Worm (Caenorhabditis elegans) whole organism, late embryonic: ENCODE results near the gene str-252.

Source experiments
- ama-1 ChIP-seq: fragments of 150-350 bp; optimal IDR thresholded peaks from 2 replicates; lab custom pipeline; 2014
- ceh-30 ChIP-seq: fragments of 150-350 bp; optimal IDR thresholded peaks from 2 replicates; lab custom pipeline; 2014; ENCODE audit warnings: missing biosample characterization, missing genetic modification characterization
- gmeb-2 ChIP-seq: sonication (generic microtip); optimal IDR thresholded peaks from 2 replicates; lab custom pipeline; 2016; ENCODE audit warnings: missing genetic modification characterization, inconsistent platforms, missing compliant biosample characterization
- hlh-13 ChIP-seq: fragments of 200-800 bp; sonication (Bioruptor generic); optimal IDR thresholded peaks from 2 replicates; lab custom pipeline; 2018; ENCODE audit warnings: mild to moderate bottlenecking, missing genetic modification characterization, missing compliant biosample characterization
- mec-3 ChIP-seq: sonication (generic microtip); optimal IDR thresholded peaks from 2 replicates; lab custom pipeline; 2016; ENCODE audit warnings: borderline replicate concordance, missing genetic modification characterization, missing compliant biosample characterization
- nhr-232 ChIP-seq: sonication (generic microtip); optimal IDR thresholded peaks from 2 replicates; lab custom pipeline; 2016; ENCODE audit warnings: missing genetic modification characterization, missing compliant biosample characterization
- ref-2 ChIP-seq: sonication (generic microtip); optimal IDR thresholded peaks from 2 replicates; lab custom pipeline; 2016; ENCODE audit warnings: missing genetic modification characterization, missing compliant biosample characterization
- tbx-2 ChIP-seq: sonication (generic microtip); optimal IDR thresholded peaks from 2 replicates; lab custom pipeline; 2016; ENCODE audit warnings: missing genetic modification characterization, missing compliant biosample characterization
- unc-3 ChIP-seq, 2 experiments: fragments of 200-800 bp in 1 of 2; sonication (Bioruptor generic) in 1 of 2; sonication (generic microtip) in 1 of 2; conservative IDR thresholded peaks in 1 of 2; optimal IDR thresholded peaks in 1 of 2; 2 replicates each; pipeline versions ENCODE4 v1.3.6 to Lab custom; 2016 to 2022; ENCODE audit warnings: missing compliant biosample characterization in 2 of 2, missing genetic modification characterization in 2 of 2, missing genetic modification reagents in 1 of 2

ce11 chrV:13942082-13942481, 25.8 kb downstream of the str-252 start, which contains the start of gene dpr-1:
- TF ChIP-seq ceh-30 (tag; lab: Kevin White, UChicago) (no peak), gmeb-2 (tag; lab: Kevin White, UChicago) (no peak), unc-3 (GFP tag; conservative IDR thresholded peaks at IDR 0.05; lab: Robert Waterston, UW) (no peak), unc-3 (tag; optimal IDR thresholded peaks at IDR 0.05; lab: Kevin White, UChicago) (no peak), tbx-2 (no peak), ama-1 (no peak), hlh-13 (GFP tag; lab: Kevin White, UChicago) (no peak), mec-3 (tag; lab: Kevin White, UChicago) (no peak), nhr-232 (tag; lab: Kevin White, UChicago) (no peak), ref-2 (no peak)
